Fruit fly (Drosophila melanogaster): ENCODE data around the gene snRNP-U1-70K.

DNA sequence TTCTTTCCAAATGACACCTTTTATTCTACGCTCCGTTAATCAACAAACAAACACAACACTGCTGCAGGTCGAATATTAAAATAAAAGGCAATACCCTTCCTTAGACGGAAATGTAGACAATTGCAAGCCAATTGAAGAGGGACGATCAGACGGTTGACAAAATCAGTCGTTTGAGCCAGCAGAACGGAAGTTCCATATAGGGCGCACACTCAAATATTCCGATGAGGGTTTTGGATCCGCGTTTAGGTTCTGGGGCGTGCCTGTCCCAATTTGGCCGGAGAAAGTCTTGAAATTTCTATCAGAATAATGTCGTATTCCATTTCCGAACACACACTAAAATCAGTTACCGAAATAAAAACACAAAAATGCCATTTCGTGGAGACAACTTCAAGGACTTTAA lies 40.4 kb upstream of the snRNP-U1-70K start, which contains the start of gene CG43321:
- TF ChIP-seq psq (optimal IDR thresholded peaks at IDR 0.05) (no peak), insv (optimal IDR thresholded peaks at IDR 0.05) (no peak), h (optimal IDR thresholded peaks at IDR 0.05) (no peak), ttk (optimal IDR thresholded peaks at IDR 0.05) (no peak)
